Fruit fly (Drosophila melanogaster) whole organism, wandering third instar larva: ENCODE results near the gene Cp16.

Experiments
- Abd-B ChIP-seq: fragments of >200 bp; optimal IDR thresholded peaks from 2 replicates; lab custom pipeline; 2017; ENCODE audit warnings: missing biosample characterization, missing genetic modification characterization
- CG9705 ChIP-seq: fragments of 200-800 bp; sonication (Bioruptor generic); optimal IDR thresholded peaks from 2 replicates; lab custom pipeline; 2018; ENCODE audit warnings: missing biosample characterization, mild to moderate bottlenecking, missing genetic modification characterization
- CrebA ChIP-seq: fragments of 200-800 bp; sonication (Bioruptor generic); optimal IDR thresholded peaks from 2 replicates; lab custom pipeline; 2016; ENCODE audit warnings: missing biosample characterization, mild to moderate bottlenecking, missing genetic modification characterization, borderline replicate concordance
- Dfd ChIP-seq: fragments of >200 bp; optimal IDR thresholded peaks from 2 replicates; lab custom pipeline; 2017; ENCODE audit warnings: missing biosample characterization, missing genetic modification characterization
- Dif ChIP-seq: fragments of 200-275, 200-300 bp; sonication (Bioruptor generic); optimal IDR thresholded peaks from 2 replicates; lab custom pipeline; 2018; ENCODE audit warnings: missing biosample characterization, missing genetic modification characterization; ENCODE audit not compliant: partially characterized antibody
- HLH106 ChIP-seq: fragments of 200-800 bp; optimal IDR thresholded peaks from 3 replicates; lab custom pipeline; 2019; ENCODE audit warnings: missing biosample characterization, mild to moderate bottlenecking, missing genetic modification characterization, moderate library complexity
- Hnf4 ChIP-seq: fragments of 200-800 bp; sonication (Bioruptor generic); optimal IDR thresholded peaks from 2 replicates; lab custom pipeline; 2016; ENCODE audit warnings: missing biosample characterization, mild to moderate bottlenecking, missing genetic modification characterization
- Hr78 ChIP-seq: fragments of >200 bp; optimal IDR thresholded peaks from 2 replicates; lab custom pipeline; 2017; ENCODE audit warnings: missing biosample characterization, missing genetic modification characterization
- Hr83 ChIP-seq: fragments of 200-300 bp; sonication (Bioruptor generic); optimal IDR thresholded peaks from 2 replicates; lab custom pipeline; 2016; ENCODE audit warnings: missing biosample characterization, mild to moderate bottlenecking, missing genetic modification characterization, moderate library complexity; ENCODE audit not compliant: poor library complexity, severe bottlenecking
- Jra ChIP-seq: sonication (Bioruptor generic); optimal IDR thresholded peaks from 2 replicates; lab custom pipeline; 2016; ENCODE audit warnings: missing biosample characterization, missing genetic modification characterization
- Mio ChIP-seq: sonication (Bioruptor generic); optimal IDR thresholded peaks from 2 replicates; lab custom pipeline; 2016; ENCODE audit warnings: missing biosample characterization, missing genetic modification characterization
- Myc ChIP-seq: fragments of >200 bp; optimal IDR thresholded peaks from 2 replicates; lab custom pipeline; 2017
- N ChIP-seq: fragments of >200 bp; optimal IDR thresholded peaks from 2 replicates; lab custom pipeline; 2018; ENCODE audit warnings: missing biosample characterization, missing external identifiers, missing genetic modification characterization
- OdsH ChIP-seq: fragments of 200-800 bp; sonication (Bioruptor generic); optimal IDR thresholded peaks from 2 replicates; lab custom pipeline; 2016; ENCODE audit warnings: missing biosample characterization, mild to moderate bottlenecking, missing genetic modification characterization
- Rel ChIP-seq, 2 experiments: fragments of 200-800 bp; sonication (Bioruptor generic) in 1 of 2; optimal IDR thresholded peaks; 2 replicates in 1 of 2; 3 replicates in 1 of 2; lab custom pipeline; 2016 to 2019; ENCODE audit warnings: mild to moderate bottlenecking in 2 of 2, missing biosample characterization in 2 of 2, missing genetic modification characterization in 2 of 2, moderate library complexity in 1 of 2
- Sp1 ChIP-seq: fragments of 200-800 bp; sonication (Bioruptor generic); optimal IDR thresholded peaks from 3 replicates; lab custom pipeline; 2019; ENCODE audit warnings: missing biosample characterization, mild to moderate bottlenecking, missing genetic modification characterization, moderate library complexity
- br ChIP-seq: fragments of 200-800 bp; sonication (Bioruptor generic); optimal IDR thresholded peaks from 2 replicates; lab custom pipeline; 2016; ENCODE audit warnings: missing biosample characterization, missing genetic modification characterization
- brk ChIP-seq: fragments of 200-800 bp; sonication (Bioruptor generic); optimal IDR thresholded peaks from 2 replicates; lab custom pipeline; 2016; ENCODE audit warnings: missing biosample characterization, mild to moderate bottlenecking, missing genetic modification characterization
- dl ChIP-seq, 2 experiments: fragments of 175-275, 200-275 bp in 1 of 2; fragments of 200-275 bp in 1 of 2; sonication (Bioruptor generic); optimal IDR thresholded peaks; lab custom pipeline; 2018; ENCODE audit warnings: mild to moderate bottlenecking in 2 of 2, missing biosample characterization in 2 of 2, missing genetic modification characterization in 2 of 2, moderate library complexity in 2 of 2; ENCODE audit not compliant: partially characterized antibody in 2 of 2, insufficient read depth in 1 of 2
- dmrt93B ChIP-seq: fragments of 200-800 bp; sonication (Bioruptor generic); optimal IDR thresholded peaks from 2 replicates; lab custom pipeline; 2018; ENCODE audit warnings: missing biosample characterization, mild to moderate bottlenecking, missing genetic modification characterization
- dsf ChIP-seq: sonication (Bioruptor generic); optimal IDR thresholded peaks from 2 replicates; lab custom pipeline; 2016; ENCODE audit warnings: missing biosample characterization, missing genetic modification characterization, borderline replicate concordance
- ey ChIP-seq: fragments of 200-800 bp; sonication (Bioruptor generic); optimal IDR thresholded peaks from 2 replicates; lab custom pipeline; 2016; ENCODE audit warnings: missing biosample characterization, missing genetic modification characterization
- foxo ChIP-seq, 2 experiments: fragments of 200-800 bp; sonication (Bioruptor generic); optimal IDR thresholded peaks; 2 replicates in 1 of 2; 3 replicates in 1 of 2; lab custom pipeline; 2016 to 2017; ENCODE audit warnings: missing biosample characterization in 2 of 2, missing genetic modification characterization in 2 of 2
- fru ChIP-seq: fragments of 200-800 bp; sonication (Bioruptor generic); optimal IDR thresholded peaks from 3 replicates; lab custom pipeline; 2016; ENCODE audit warnings: missing biosample characterization, mild to moderate bottlenecking, missing genetic modification characterization
- h ChIP-seq: fragments of 200-800 bp; sonication (Bioruptor generic); optimal IDR thresholded peaks from 3 replicates; lab custom pipeline; 2016; ENCODE audit warnings: missing biosample characterization, mild to moderate bottlenecking, missing genetic modification characterization
- jim ChIP-seq: fragments of 175-275, 200-325 bp; sonication (Bioruptor generic); optimal IDR thresholded peaks from 2 replicates; lab custom pipeline; 2016; ENCODE audit warnings: missing biosample characterization, mild to moderate bottlenecking, missing genetic modification characterization
- lola ChIP-seq: fragments of >200 bp; optimal IDR thresholded peaks from 2 replicates; lab custom pipeline; 2017; ENCODE audit warnings: missing biosample characterization, missing genetic modification characterization
- pan ChIP-seq: fragments of >200 bp; optimal IDR thresholded peaks from 2 replicates; lab custom pipeline; 2017
- psq ChIP-seq: fragments of 200-800 bp; sonication (Bioruptor generic); optimal IDR thresholded peaks from 3 replicates; lab custom pipeline; 2017; ENCODE audit warnings: missing biosample characterization, mild to moderate bottlenecking, missing genetic modification characterization, moderate library complexity
- rgr ChIP-seq: fragments of 200-800 bp; sonication (Bioruptor generic); optimal IDR thresholded peaks from 3 replicates; lab custom pipeline; 2016; ENCODE audit warnings: missing biosample characterization, mild to moderate bottlenecking, missing genetic modification characterization
- sv ChIP-seq: fragments of 200-800 bp; sonication (Bioruptor generic); optimal IDR thresholded peaks from 3 replicates; lab custom pipeline; 2016; ENCODE audit warnings: missing biosample characterization, missing genetic modification characterization
- tai ChIP-seq: sonication (Bioruptor generic); optimal IDR thresholded peaks from 2 replicates; lab custom pipeline; 2016; ENCODE audit warnings: missing biosample characterization, missing genetic modification characterization
- usp ChIP-seq: fragments of >200 bp; optimal IDR thresholded peaks from 2 replicates; lab custom pipeline; 2017; ENCODE audit warnings: missing biosample characterization, missing genetic modification characterization
- woc ChIP-seq: sonication (Bioruptor generic); optimal IDR thresholded peaks from 2 replicates; lab custom pipeline; 2016; ENCODE audit warnings: missing biosample characterization, mild to moderate bottlenecking, missing genetic modification characterization

Cp16 gene

DNA sequence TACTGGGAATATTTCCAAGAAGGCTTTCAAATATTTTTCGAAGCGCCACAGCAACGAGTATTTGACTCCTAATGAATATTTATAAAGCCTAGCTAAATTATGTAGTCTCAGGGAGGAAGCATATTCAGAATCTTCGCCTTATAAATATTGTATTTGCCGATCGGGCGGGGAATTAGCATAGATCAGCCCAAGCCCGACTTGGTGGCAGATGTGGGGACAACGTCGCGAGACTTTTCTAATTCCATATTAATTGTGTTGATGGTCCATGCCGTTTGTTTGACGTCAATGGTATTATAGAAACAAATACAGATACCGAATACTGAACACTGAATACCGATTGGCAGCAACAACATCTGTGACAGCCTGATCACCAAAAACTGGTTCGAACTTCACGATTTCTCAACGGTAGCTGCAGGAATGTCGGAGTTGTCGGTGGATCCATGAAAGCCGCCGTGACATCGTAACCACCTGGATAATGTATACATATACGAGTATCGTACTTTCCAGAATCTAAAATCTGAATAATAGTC is 28.0 kb upstream of the Cp16 start:
- TF ChIP-seq br (GFP tag; lab: Kevin White, UChicago) (no peak), CG9705 (GFP tag; lab: Kevin White, UChicago) (no peak), foxo (GFP tag; optimal IDR thresholded peaks at IDR 0.05; lab: Kevin White, UChicago) (no peak), HLH106 (no peak), tai (no peak), dmrt93B (GFP tag; lab: Kevin White, UChicago) (no peak), N (GFP tag; lab: Kevin White, UChicago) (no peak), h (GFP tag; lab: Kevin White, UChicago) (no peak), Mio (GFP tag; lab: Kevin White, UChicago) (no peak), Myc (no peak), Dfd (GFP tag; lab: Kevin White, UChicago) (no peak), usp (GFP tag; lab: Kevin White, UChicago) (no peak), dl (GFP tag; optimal IDR thresholded peaks at IDR 0.05; lab: Kevin White, UChicago; ENCODE audit: insufficient read depth in 1 of 2, partially characterized antibody in 2 of 2) (no peak), psq (no peak), jim (GFP tag; lab: Kevin White, UChicago) (no peak), OdsH (GFP tag; lab: Kevin White, UChicago) (no peak), dsf (GFP tag; lab: Kevin White, UChicago) (no peak), fru (GFP tag; lab: Kevin White, UChicago) (no peak), rgr (GFP tag; lab: Kevin White, UChicago) (no peak)

DNA sequence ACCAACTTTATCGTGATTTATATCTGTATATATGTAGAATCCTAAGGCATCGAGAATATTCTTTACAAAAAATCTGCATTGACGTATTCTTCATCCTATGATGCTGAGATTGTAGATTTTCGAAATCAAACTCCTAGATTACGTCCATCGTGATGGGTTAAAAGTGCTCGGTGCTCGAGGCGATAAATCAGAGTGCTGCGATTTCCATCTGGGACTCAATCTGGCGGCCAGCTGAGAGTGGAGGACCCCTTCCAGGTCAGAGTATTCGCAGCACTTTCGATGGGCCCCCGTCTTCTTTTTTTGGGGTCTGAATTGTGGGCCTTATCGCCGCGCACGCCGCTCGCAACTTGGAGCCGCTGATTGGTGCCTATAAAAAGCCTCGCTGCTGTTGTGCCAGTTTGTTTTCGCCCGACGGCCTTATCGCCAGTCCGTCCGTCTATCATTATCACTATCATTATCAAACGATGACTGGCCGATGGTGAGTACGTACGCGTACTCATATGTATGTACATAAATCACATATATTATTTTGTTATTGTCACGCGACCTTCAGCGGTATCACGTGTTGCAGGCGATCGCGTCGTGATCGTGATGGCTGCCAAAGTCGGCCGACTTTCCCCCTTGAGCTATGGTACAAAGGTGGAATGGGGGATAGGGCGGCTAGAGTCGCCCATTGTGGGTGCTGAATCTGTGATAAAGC is 26.9 kb upstream of the Cp16 start:
- TF ChIP-seq Dfd (GFP tag; lab: Kevin White, UChicago) (no peak), fru (GFP tag; lab: Kevin White, UChicago) (no peak), Abd-B (GFP tag; lab: Kevin White, UChicago) (no peak), br (GFP tag; lab: Kevin White, UChicago) (peak; percentile 5), ey (GFP tag; lab: Kevin White, UChicago) (no peak), rgr (GFP tag; lab: Kevin White, UChicago) (peak; percentile 3), Hnf4 (GFP tag; lab: Kevin White, UChicago) (peak; percentile 24), brk (GFP tag; lab: Kevin White, UChicago) (no peak), N (GFP tag; lab: Kevin White, UChicago) (no peak), Hr83 (GFP tag; lab: Kevin White, UChicago) (peak; percentile 5), CrebA (GFP tag; lab: Kevin White, UChicago) (peak; percentile 53), sv (GFP tag; lab: Kevin White, UChicago) (no peak), dl (GFP tag; optimal IDR thresholded peaks at IDR 0.05; lab: Kevin White, UChicago; ENCODE audit: insufficient read depth in 1 of 2, partially characterized antibody in 2 of 2) (no peak), OdsH (GFP tag; lab: Kevin White, UChicago) (no peak), Dif (GFP tag; lab: Kevin White, UChicago) (peak; percentile 11), psq (no peak), Rel (GFP tag; optimal IDR thresholded peaks at IDR 0.05; lab: Kevin White, UChicago) (no peak), Rel (tag; optimal IDR thresholded peaks at IDR 0.05; lab: Kevin White, UChicago) (peak; percentile 63), Jra (peak; percentile 21), h (GFP tag; lab: Kevin White, UChicago) (peak; percentile 89)

DNA sequence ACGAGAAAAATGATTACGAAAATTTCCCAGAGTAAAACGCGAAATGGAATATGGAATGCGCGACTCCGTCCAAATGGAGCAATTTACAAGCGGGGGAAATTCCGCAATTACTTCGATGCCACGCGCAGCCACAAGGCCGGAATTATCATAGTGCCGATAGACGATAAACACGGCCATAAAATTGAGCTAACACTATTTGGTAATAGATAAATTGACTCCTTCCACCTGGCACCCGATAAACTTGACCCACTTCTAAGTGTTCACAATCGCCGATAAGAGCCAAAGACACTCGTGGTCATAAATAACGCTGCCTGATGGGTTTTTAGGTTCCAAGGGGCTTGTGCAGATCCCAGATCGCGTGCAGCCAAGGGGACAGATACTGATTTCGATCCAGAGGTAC is 24.7 kb upstream of the Cp16 start:
- no peak for TF ChIP-seq Sp1 (GFP tag; lab: Kevin White, UChicago)
- no peak for TF ChIP-seq Jra
- no peak for TF ChIP-seq Myc
- no peak for TF ChIP-seq HLH106
- TF ChIP-seq OdsH (GFP tag; lab: Kevin White, UChicago) = no peak
- no peak for TF ChIP-seq jim (GFP tag; lab: Kevin White, UChicago)
- no peak for TF ChIP-seq Hnf4 (GFP tag; lab: Kevin White, UChicago)
- TF ChIP-seq foxo (GFP tag; optimal IDR thresholded peaks at IDR 0.05; lab: Kevin White, UChicago) = no peak
- no peak for TF ChIP-seq Dfd (GFP tag; lab: Kevin White, UChicago)
- no peak for TF ChIP-seq fru (GFP tag; lab: Kevin White, UChicago)
- no peak for TF ChIP-seq Rel (GFP tag; optimal IDR thresholded peaks at IDR 0.05; lab: Kevin White, UChicago)
- TF ChIP-seq Rel (tag; optimal IDR thresholded peaks at IDR 0.05; lab: Kevin White, UChicago) = no peak
- TF ChIP-seq lola (GFP tag; lab: Kevin White, UChicago) = no peak
- TF ChIP-seq h (GFP tag; lab: Kevin White, UChicago) = no peak
- TF ChIP-seq usp (GFP tag; lab: Kevin White, UChicago) = no peak
- no peak for TF ChIP-seq pan (lab: Kevin White, UChicago)
- TF ChIP-seq CrebA (GFP tag; lab: Kevin White, UChicago) = no peak
- no peak for TF ChIP-seq dl (GFP tag; optimal IDR thresholded peaks at IDR 0.05; lab: Kevin White, UChicago; ENCODE audit: insufficient read depth in 1 of 2, partially characterized antibody in 2 of 2)
- TF ChIP-seq br (GFP tag; lab: Kevin White, UChicago) = no peak
- TF ChIP-seq Hr78 (GFP tag; lab: Kevin White, UChicago) = no peak
- TF ChIP-seq woc = no peak
